3 fruit fly cellular contexts compared by ENCODE assay signal in genomic region chr3R:9563240-9563992, dm6.
TF ChIP-seq lines count a peak whose summit lies in the region.

Gene CG9393 (minus strand): TSS chr3R:9563673.
Gene Vps45 (plus strand): TSS chr3R:9563924.

TF ChIP-seq in whole organism, embryonic, 481 proteins besides CTCF, POLR2A, EP300 and RAD21 (continued from another document and continues in another):
- peak; percentile 59 for TF ChIP-seq kni (GFP tag; optimal IDR thresholded peaks at IDR 0.05; lab: Kevin White, UChicago)
- TF ChIP-seq Rfx (GFP tag; IDR thresholded peaks at IDR 0.05; lab: Robert Waterston, UW), result peak; percentile 64
- TF ChIP-seq Blimp-1 (GFP tag; optimal IDR thresholded peaks at IDR 0.05; lab: Kevin White, UChicago), result no peak
- TF ChIP-seq Elba2 (GFP tag; optimal IDR thresholded peaks at IDR 0.05; lab: Kevin White, UChicago), result peak; percentile 13
- TF ChIP-seq CG3163 (GFP tag; optimal IDR thresholded peaks at IDR 0.05; lab: Kevin White, UChicago), result peak; percentile 35
- TF ChIP-seq HmgZ (tag; optimal IDR thresholded peaks at IDR 0.05; lab: Kevin White, UChicago), result peak; percentile 75
- TF ChIP-seq CG11696 (GFP tag; IDR thresholded peaks at IDR 0.05; lab: Robert Waterston, UW), result no peak
- TF ChIP-seq CG12391 (tag; optimal IDR thresholded peaks at IDR 0.05; lab: Kevin White, UChicago), result peak; percentile 80
- TF ChIP-seq Sox100B (GFP tag; optimal IDR thresholded peaks at IDR 0.05; lab: Kevin White, UChicago), result no peak
- no peak for TF ChIP-seq peb (GFP tag; IDR thresholded peaks at IDR 0.05; lab: Robert Waterston, UW)
- TF ChIP-seq CG17385 (GFP tag; optimal IDR thresholded peaks at IDR 0.05; lab: Kevin White, UChicago), result peak; percentile 49
- TF ChIP-seq Gug (GFP tag; IDR thresholded peaks at IDR 0.05; lab: Robert Waterston, UW), result peak; percentile 65; the same call in 2 of the 4 replicates
- TF ChIP-seq CG5180 (GFP tag; optimal IDR thresholded peaks at IDR 0.05; lab: Kevin White, UChicago), result no peak
- TF ChIP-seq schlank (tag; optimal IDR thresholded peaks at IDR 0.05; lab: Kevin White, UChicago), result no peak
- no peak for TF ChIP-seq CG6175 (GFP tag; IDR thresholded peaks at IDR 0.05; lab: Robert Waterston, UW)
- TF ChIP-seq CG2678 (tag; optimal IDR thresholded peaks at IDR 0.05; lab: Kevin White, UChicago), result no peak
- peak; percentile 50 for TF ChIP-seq CG7556 (GFP tag; optimal IDR thresholded peaks at IDR 0.05; lab: Kevin White, UChicago)
- no peak for TF ChIP-seq p53 (GFP tag; optimal IDR thresholded peaks at IDR 0.05; lab: Kevin White, UChicago)
- TF ChIP-seq Lpt (GFP tag; optimal IDR thresholded peaks at IDR 0.05; lab: Kevin White, UChicago), result no peak
- TF ChIP-seq Dll (GFP tag; IDR thresholded peaks at IDR 0.05; lab: Robert Waterston, UW; ENCODE audit: partially characterized antibody), result peak; percentile 95
- peak; percentile 80 for TF ChIP-seq Max (GFP tag; optimal IDR thresholded peaks at IDR 0.05; lab: Kevin White, UChicago)
- no peak for TF ChIP-seq Lim3 (GFP tag; IDR thresholded peaks at IDR 0.05; lab: Robert Waterston, UW)
- no peak for TF ChIP-seq Gsc (GFP tag; IDR thresholded peaks at IDR 0.05; lab: Robert Waterston, UW)
- no peak for TF ChIP-seq pita (GFP tag; optimal IDR thresholded peaks at IDR 0.05; lab: Kevin White, UChicago)
- no peak for TF ChIP-seq kah (GFP tag; optimal IDR thresholded peaks at IDR 0.05; lab: Kevin White, UChicago)
- TF ChIP-seq CG2712 (tag; optimal IDR thresholded peaks at IDR 0.05; lab: Kevin White, UChicago), result peak; percentile 67
- peak; percentile 29 for TF ChIP-seq mirr (GFP tag; optimal IDR thresholded peaks at IDR 0.05; lab: Kevin White, UChicago)
- no peak for TF ChIP-seq H15 (GFP tag; IDR thresholded peaks at IDR 0.05; lab: Robert Waterston, UW)
- TF ChIP-seq CG15696 (tag; optimal IDR thresholded peaks at IDR 0.05; lab: Kevin White, UChicago), result peak; percentile 60
- peak; percentile 15 for TF ChIP-seq CG1233 (GFP tag; optimal IDR thresholded peaks at IDR 0.05; lab: Kevin White, UChicago)
- TF ChIP-seq Dref (GFP tag; IDR thresholded peaks at IDR 0.05; lab: Robert Waterston, UW), result peak; percentile 91
- no peak for TF ChIP-seq CG10959 (GFP tag; IDR thresholded peaks at IDR 0.05; lab: Robert Waterston, UW)
- TF ChIP-seq tio (GFP tag; optimal IDR thresholded peaks at IDR 0.05; lab: Kevin White, UChicago), result no peak
- peak; percentile 75 for TF ChIP-seq CG17829 (tag; optimal IDR thresholded peaks at IDR 0.05; lab: Kevin White, UChicago)
- peak; percentile 71 for TF ChIP-seq GATAe (GFP tag; conservative IDR thresholded peaks at IDR 0.05; lab: Robert Waterston, UW)
- no peak for TF ChIP-seq wdn (GFP tag; IDR thresholded peaks at IDR 0.05; lab: Robert Waterston, UW)
- peak; percentile 6; the same call in 1 of the 2 replicates for TF ChIP-seq Awh (GFP tag; IDR thresholded peaks at IDR 0.05; lab: Robert Waterston, UW)
- peak; percentile 44 for TF ChIP-seq HmgD (GFP tag; optimal IDR thresholded peaks at IDR 0.05; lab: Kevin White, UChicago)
- TF ChIP-seq CG34224 (GFP tag; IDR thresholded peaks at IDR 0.05; lab: Robert Waterston, UW; ENCODE audit: partially characterized antibody), result peak; percentile 91
- no peak for TF ChIP-seq CG2202 (tag; optimal IDR thresholded peaks at IDR 0.05; lab: Kevin White, UChicago)
- peak; percentile 94 for TF ChIP-seq Bgb (GFP tag; IDR thresholded peaks at IDR 0.05; lab: Robert Waterston, UW; ENCODE audit: partially characterized antibody)
- TF ChIP-seq Taf1 (GFP tag; IDR thresholded peaks at IDR 0.05; lab: Robert Waterston, UW), result no peak
- TF ChIP-seq grn (GFP tag; optimal IDR thresholded peaks at IDR 0.05; lab: Kevin White, UChicago), result peak; percentile 84
- TF ChIP-seq Asciz (GFP tag; optimal IDR thresholded peaks at IDR 0.05; lab: Kevin White, UChicago), result no peak
- TF ChIP-seq Bdp1 (GFP tag; optimal IDR thresholded peaks at IDR 0.05; lab: Kevin White, UChicago), result peak; percentile 48

TF ChIP-seq in whole organism, prepupa, 60 proteins besides CTCF, POLR2A, EP300 and RAD21 (continued from another document):
- no peak for TF ChIP-seq CG11762 (GFP tag; optimal IDR thresholded peaks at IDR 0.05; lab: Kevin White, UChicago; ENCODE audit: insufficient read depth)
- no peak for TF ChIP-seq CG34406 (GFP tag; optimal IDR thresholded peaks at IDR 0.05; lab: Kevin White, UChicago)
- no peak for TF ChIP-seq CG6808 (GFP tag; optimal IDR thresholded peaks at IDR 0.05; lab: Kevin White, UChicago)
- peak; percentile 68 for TF ChIP-seq lz (GFP tag; optimal IDR thresholded peaks at IDR 0.05; lab: Kevin White, UChicago)
- no peak for TF ChIP-seq CG6854 (GFP tag; optimal IDR thresholded peaks at IDR 0.05; lab: Kevin White, UChicago)
- TF ChIP-seq Sox14 (GFP tag; optimal IDR thresholded peaks at IDR 0.05; lab: Kevin White, UChicago), result no peak

TF ChIP-seq in whole organism, wandering third instar larva, 38 proteins besides CTCF, POLR2A, EP300 and RAD21 (continued from another document):
- TF ChIP-seq lola (GFP tag; optimal IDR thresholded peaks at IDR 0.05; lab: Kevin White, UChicago) (no peak), Mio (GFP tag; optimal IDR thresholded peaks at IDR 0.05; lab: Kevin White, UChicago) (no peak), HLH106 (tag; optimal IDR thresholded peaks at IDR 0.05; lab: Kevin White, UChicago) (peak; percentile 65), Hr83 (GFP tag; optimal IDR thresholded peaks at IDR 0.05; lab: Kevin White, UChicago; ENCODE audit: poor library complexity, severe bottlenecking) (peak; percentile 7), rgr (GFP tag; optimal IDR thresholded peaks at IDR 0.05; lab: Kevin White, UChicago) (peak; percentile 51), dmrt93B (GFP tag; optimal IDR thresholded peaks at IDR 0.05; lab: Kevin White, UChicago) (no peak)
